Worm (Caenorhabditis elegans) whole organism, L3 larva: ENCODE results near the gene srw-83.

Experiments
- ceh-82 ChIP-seq: fragments of 150-350 bp; optimal IDR thresholded peaks from 2 replicates; lab custom pipeline; 2014; ENCODE audit warnings: missing biosample characterization, missing genetic modification characterization
- egl-27 ChIP-seq: sonication (generic microtip); optimal IDR thresholded peaks from 4 replicates; lab custom pipeline; 2017; ENCODE audit warnings: missing biosample characterization, missing genetic modification reagents, missing genetic modification characterization
- lin-15B ChIP-seq: fragments of 150-350 bp; optimal IDR thresholded peaks from 2 replicates; lab custom pipeline; 2014; ENCODE audit warnings: missing biosample characterization, missing genetic modification characterization
- nhr-11 ChIP-seq: fragments of 150-350 bp; optimal IDR thresholded peaks from 2 replicates; lab custom pipeline; 2014; ENCODE audit warnings: missing biosample characterization, missing genetic modification characterization
- nhr-23 ChIP-seq: fragments of 150-350 bp; optimal IDR thresholded peaks from 2 replicates; lab custom pipeline; 2014; ENCODE audit warnings: missing biosample characterization, missing genetic modification reagents, missing genetic modification characterization
- nhr-67 ChIP-seq: fragments of 150-350 bp; optimal IDR thresholded peaks from 2 replicates; lab custom pipeline; 2014; ENCODE audit warnings: missing biosample characterization, missing genetic modification characterization
- pha-4 ChIP-seq: fragments of 150-350 bp; optimal IDR thresholded peaks from 2 replicates; lab custom pipeline; 2014; ENCODE audit warnings: missing biosample characterization, missing genetic modification reagents, missing genetic modification characterization

DNA sequence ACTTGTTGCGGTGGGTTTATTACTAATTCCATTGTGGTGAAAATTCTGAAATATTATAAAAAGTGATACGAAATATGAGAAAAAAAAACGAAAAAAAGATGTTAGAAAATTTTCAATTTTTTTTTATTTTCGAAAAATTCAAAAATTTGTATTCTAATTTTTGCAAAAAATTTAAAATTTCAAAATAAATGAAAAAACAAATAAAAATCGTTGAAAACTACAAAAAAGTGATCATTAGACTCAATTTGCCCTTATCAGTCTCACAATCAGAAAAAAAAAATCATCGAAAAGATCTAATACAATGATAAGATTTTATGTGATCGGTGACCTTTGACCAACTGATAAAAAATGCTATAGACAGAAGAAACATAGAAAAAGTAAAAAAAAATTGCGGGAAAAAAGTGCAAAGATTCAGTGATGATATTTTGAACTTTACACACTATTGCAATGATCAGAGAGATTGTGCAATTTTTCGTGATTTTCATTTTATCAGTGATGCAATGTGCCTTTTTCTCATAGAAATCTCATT is 34.9 kb downstream of the srw-83 start, which contains the start of gene ZK228.3:
- TF ChIP-seq nhr-11 (tag; lab: Kevin White, UChicago) (no peak), egl-27 (tag; lab: Kevin White, UChicago) (no peak), lin-15B (tag; lab: Kevin White, UChicago) (no peak), nhr-67 (tag; lab: Kevin White, UChicago) (no peak), nhr-23 (tag; lab: Kevin White, UChicago) (no peak), pha-4 (tag; lab: Kevin White, UChicago) (no peak), ceh-82 (no peak)
